Worm (Caenorhabditis elegans) whole organism, L4/young adult: ENCODE data around the gene nhr-20.

Experiments used
- W03F9.2 ChIP-seq: fragments of 150-350 bp; optimal IDR thresholded peaks from 2 replicates; lab custom pipeline; 2014; ENCODE audit warnings: missing biosample characterization, missing genetic modification characterization
- him-1 ChIP-seq: sonication (generic microtip); optimal IDR thresholded peaks from 2 replicates; lab custom pipeline; 2016; ENCODE audit warnings: missing genotype, missing genetic modification reagents, missing genetic modification characterization, missing compliant biosample characterization

DNA sequence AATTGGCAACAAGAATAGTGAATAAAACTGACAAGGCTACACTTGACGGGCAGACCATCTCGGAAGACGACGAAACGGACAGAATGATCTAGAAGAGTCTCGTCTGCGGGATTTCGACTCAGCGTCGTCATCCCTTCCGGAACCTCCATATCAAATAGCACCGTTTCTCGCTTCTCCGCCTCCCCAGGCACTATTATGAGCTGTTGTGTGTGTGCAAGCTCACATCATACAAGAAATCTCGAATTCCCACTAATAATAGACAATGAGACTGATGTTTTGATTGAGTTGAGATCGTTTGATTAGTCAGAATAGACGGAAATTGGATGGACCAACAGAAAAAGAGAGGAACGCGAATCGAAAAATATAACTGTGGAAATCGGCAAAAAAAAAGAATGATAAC, 42.8 kb downstream of the nhr-20 start, which contains the start of gene spp-28:
- TF ChIP-seq him-1 (tag; lab: Kevin White, UChicago) (no peak), W03F9.2 (no peak)
